Worm (Caenorhabditis elegans): Measurements from ENCODE around the gene srx-3.

DNA sequence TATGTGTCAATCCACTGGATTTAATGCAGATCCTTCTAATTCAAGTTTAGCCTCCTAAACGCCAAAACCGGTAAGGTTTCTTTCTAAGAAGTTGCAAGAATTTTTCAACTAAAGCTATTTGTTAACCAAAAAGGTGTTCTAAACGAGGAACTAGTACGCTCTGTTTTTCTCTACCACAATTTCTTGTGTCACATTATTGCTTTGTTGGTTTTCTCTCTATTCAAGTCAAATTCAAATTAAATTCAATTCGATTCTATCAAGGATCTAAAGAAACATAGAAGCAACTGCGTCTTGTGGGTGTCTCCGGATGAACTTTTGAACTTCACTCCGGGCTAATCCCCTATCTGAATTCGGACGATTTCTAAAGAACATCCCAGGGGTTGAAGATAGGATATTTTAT, 11.1 kb downstream of the srx-3 start, which contains the start of gene oac-40:
- no peak for TF ChIP-seq pqm-1 (tag; optimal IDR thresholded peaks at IDR 0.05)
- no peak for TF ChIP-seq tbx-2 (tag; optimal IDR thresholded peaks at IDR 0.05)
- TF ChIP-seq hlh-30 (tag; optimal IDR thresholded peaks at IDR 0.05; ENCODE audit: insufficient read depth), result no peak
- no peak for TF ChIP-seq ama-1 (optimal IDR thresholded peaks at IDR 0.05)

Measured in whole organism, late embryonic.